Worm (Caenorhabditis elegans) whole organism, L2 larva: ENCODE measurements around the gene C05D12.5.

Experiments used
- F13H6.1 ChIP-seq: sonication (generic microtip); optimal IDR thresholded peaks from 2 replicates; lab custom pipeline; 2016; ENCODE audit warnings: missing genetic modification characterization, missing compliant biosample characterization
- R02D3.7 ChIP-seq: fragments of 150-350 bp; optimal IDR thresholded peaks from 2 replicates; lab custom pipeline; 2014; ENCODE audit warnings: missing biosample characterization, missing genetic modification characterization
- ZK546.5 ChIP-seq: sonication (generic microtip); optimal IDR thresholded peaks from 2 replicates; lab custom pipeline; 2017; ENCODE audit warnings: missing biosample characterization, missing genetic modification characterization
- alr-1 ChIP-seq: fragments of 150-350 bp; optimal IDR thresholded peaks from 2 replicates; lab custom pipeline; 2014; ENCODE audit warnings: missing biosample characterization, missing genetic modification characterization
- ama-1 ChIP-seq: fragments of 150-350 bp; optimal IDR thresholded peaks from 2 replicates; lab custom pipeline; 2018; ENCODE audit warnings: inconsistent platforms
- blmp-1 ChIP-seq: sonication (generic microtip); optimal IDR thresholded peaks from 2 replicates; lab custom pipeline; 2017; ENCODE audit warnings: missing genetic modification characterization, mild to moderate bottlenecking, missing compliant biosample characterization, antibody characterized with exemption, moderate library complexity; ENCODE audit not compliant: insufficient read depth
- crh-2 ChIP-seq: sonication (generic microtip); optimal IDR thresholded peaks from 2 replicates; lab custom pipeline; 2017; ENCODE audit warnings: missing biosample characterization, missing genetic modification characterization
- dmd-4 ChIP-seq: sonication (generic microtip); optimal IDR thresholded peaks from 2 replicates; lab custom pipeline; 2017; ENCODE audit warnings: missing biosample characterization, missing genetic modification characterization
- elt-3 ChIP-seq: sonication (generic microtip); optimal IDR thresholded peaks from 2 replicates; lab custom pipeline; 2017; ENCODE audit warnings: missing biosample characterization, missing genetic modification characterization
- fos-1 ChIP-seq: fragments of 150-350 bp; optimal IDR thresholded peaks from 2 replicates; lab custom pipeline; 2014; ENCODE audit warnings: missing biosample characterization, missing genetic modification characterization
- gmeb-1 ChIP-seq: fragments of 150-350 bp; optimal IDR thresholded peaks from 2 replicates; lab custom pipeline; 2014; ENCODE audit warnings: missing biosample characterization, missing genetic modification characterization
- lin-13 ChIP-seq: fragments of 150-350 bp; optimal IDR thresholded peaks from 2 replicates; lab custom pipeline; 2014; ENCODE audit warnings: missing biosample characterization, missing genetic modification reagents, missing genetic modification characterization
- lin-39 ChIP-seq: fragments of 150-350 bp; optimal IDR thresholded peaks from 2 replicates; lab custom pipeline; 2014; ENCODE audit warnings: missing biosample characterization, missing genetic modification reagents, missing genetic modification characterization
- mab-5 ChIP-seq: fragments of 150-350 bp; optimal IDR thresholded peaks from 2 replicates; lab custom pipeline; 2014; ENCODE audit warnings: missing biosample characterization, missing genetic modification characterization
- mbf-1 ChIP-seq: sonication (generic microtip); optimal IDR thresholded peaks from 2 replicates; lab custom pipeline; 2017; ENCODE audit warnings: missing biosample characterization, missing genetic modification characterization
- nhr-10 ChIP-seq: sonication (generic microtip); optimal IDR thresholded peaks from 2 replicates; lab custom pipeline; 2017; ENCODE audit warnings: missing biosample characterization, missing genetic modification characterization
- nhr-129 ChIP-seq: fragments of 150-350 bp; optimal IDR thresholded peaks from 2 replicates; lab custom pipeline; 2014; ENCODE audit warnings: missing biosample characterization, missing genetic modification characterization
- nhr-23 ChIP-seq: fragments of 150-350 bp; optimal IDR thresholded peaks from 2 replicates; lab custom pipeline; 2014; ENCODE audit warnings: missing biosample characterization, missing genetic modification reagents, missing genetic modification characterization
- nhr-237 ChIP-seq: fragments of 150-350 bp; optimal IDR thresholded peaks from 2 replicates; lab custom pipeline; 2014; ENCODE audit warnings: missing biosample characterization, missing genetic modification characterization
- nhr-6 ChIP-seq: fragments of 150-350 bp; optimal IDR thresholded peaks from 2 replicates; lab custom pipeline; 2014; ENCODE audit warnings: missing biosample characterization, missing genetic modification characterization
- nhr-77 ChIP-seq: fragments of 150-350 bp; optimal IDR thresholded peaks from 2 replicates; lab custom pipeline; 2014; ENCODE audit warnings: missing biosample characterization, missing genetic modification characterization
- peb-1 ChIP-seq: fragments of 150-350 bp; optimal IDR thresholded peaks from 2 replicates; lab custom pipeline; 2014; ENCODE audit warnings: missing biosample characterization, missing genetic modification characterization
- skn-1 ChIP-seq: sonication (generic microtip); optimal IDR thresholded peaks from 2 replicates; lab custom pipeline; 2017; ENCODE audit warnings: missing biosample characterization, missing genetic modification characterization
- sma-3 ChIP-seq: sonication (generic microtip); optimal IDR thresholded peaks from 2 replicates; lab custom pipeline; 2016; ENCODE audit warnings: missing genetic modification reagents, missing genetic modification characterization, missing compliant biosample characterization
- snpc-4 ChIP-seq: fragments of 150-350 bp; optimal IDR thresholded peaks from 2 replicates; lab custom pipeline; 2014; ENCODE audit warnings: missing biosample characterization, missing genetic modification characterization
- unc-39 ChIP-seq: fragments of 150-350 bp; optimal IDR thresholded peaks from 2 replicates; lab custom pipeline; 2014; ENCODE audit warnings: missing biosample characterization, missing genetic modification characterization
- unc-55 ChIP-seq: fragments of 150-350 bp; sonication (generic microtip); optimal IDR thresholded peaks from 3 replicates; lab custom pipeline; 2014; ENCODE audit warnings: missing biosample characterization, missing genetic modification reagents, missing genetic modification characterization
- unc-62 ChIP-seq: fragments of 150-350 bp; optimal IDR thresholded peaks from 2 replicates; lab custom pipeline; 2014; ENCODE audit warnings: missing biosample characterization, missing genetic modification reagents, missing genetic modification characterization
- ztf-1 ChIP-seq: fragments of 200-800 bp; sonication (Bioruptor generic); conservative IDR thresholded peaks from 2 replicates; pipeline ENCODE4 v1.3.6; 2022; ENCODE audit warnings: missing genetic modification characterization, missing compliant biosample characterization
- ztf-11 ChIP-seq: sonication (generic microtip); optimal IDR thresholded peaks from 2 replicates; lab custom pipeline; 2017; ENCODE audit warnings: missing biosample characterization, missing genetic modification characterization

Gene C05D12.5

DNA sequence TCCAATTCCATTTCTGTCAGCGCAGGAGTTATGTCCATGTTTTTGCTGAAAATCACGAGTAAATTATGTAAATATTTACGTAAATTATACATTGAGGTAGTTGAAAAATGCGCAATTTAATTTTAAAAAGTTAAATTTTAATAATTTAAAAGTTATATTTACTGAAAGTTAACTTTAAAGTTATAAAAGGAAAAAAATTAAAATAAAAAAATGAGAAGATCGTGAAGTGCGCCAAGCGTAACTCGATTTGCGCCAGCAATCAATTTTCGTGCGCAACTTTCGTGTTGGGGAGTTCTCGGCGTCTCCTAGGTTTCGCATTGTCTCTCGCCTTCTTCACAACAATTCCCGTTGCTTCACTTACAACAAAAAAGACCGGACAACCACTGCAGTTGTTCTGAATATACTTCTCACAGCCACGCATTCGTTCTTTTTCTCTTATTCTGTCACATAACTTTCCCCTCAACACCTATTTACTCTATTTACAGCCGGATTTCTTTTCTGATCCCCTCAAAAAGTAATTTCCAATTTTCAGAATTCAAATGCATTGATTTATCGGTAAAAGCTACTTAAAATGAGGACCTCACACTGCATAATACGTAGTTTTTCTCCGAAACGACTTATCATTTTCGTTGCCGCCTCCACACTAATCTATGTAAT, 39.6 kb downstream of the C05D12.5 start, which contains the start of the genes metl-1 and W02B12.11 (continued):
- TF ChIP-seq blmp-1 (tag; lab: Kevin White, UChicago) (peak; percentile 68), unc-39 (no peak), skn-1 (tag; lab: Kevin White, UChicago) (no peak), fos-1 (tag; lab: Kevin White, UChicago) (peak; percentile 50), lin-13 (GFP tag; lab: Kevin White, UChicago) (peak; percentile 85), peb-1 (no peak), nhr-237 (tag; lab: Kevin White, UChicago) (no peak), ZK546.5 (tag; lab: Kevin White, UChicago) (no peak), elt-3 (tag; lab: Kevin White, UChicago) (no peak)

DNA sequence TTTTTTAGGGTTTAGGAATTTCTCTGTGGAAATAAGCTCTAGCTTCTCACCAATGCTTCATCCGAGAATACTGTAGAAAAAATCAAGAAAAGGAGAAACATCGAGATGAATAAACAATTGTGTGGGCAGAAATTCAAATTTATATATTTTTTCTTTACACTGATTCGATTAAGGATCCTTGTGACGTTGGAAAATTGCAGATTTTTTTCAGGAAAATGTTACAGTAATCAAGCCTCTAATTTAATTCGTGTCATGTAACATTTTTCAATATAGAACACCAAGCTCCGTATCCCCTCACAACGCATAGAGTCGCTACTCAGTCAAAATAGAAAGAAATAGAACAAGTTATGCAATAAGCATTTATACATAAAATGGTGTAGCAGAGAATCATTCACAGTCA, 42.4 kb downstream of the C05D12.5 start, which contains the start of gene W02B12.16:
TSS of gene W02B12.16 (minus strand) at position 101 of the 400 bp plus-strand sequence.
- no peak for TF ChIP-seq ztf-1 (GFP tag; lab: Robert Waterston, UW)
- TF ChIP-seq ztf-11 (tag; lab: Kevin White, UChicago), result no peak
- TF ChIP-seq gmeb-1, result no peak
- no peak for TF ChIP-seq nhr-6 (tag; lab: Kevin White, UChicago)
- TF ChIP-seq lin-13 (GFP tag; lab: Kevin White, UChicago), result no peak
- TF ChIP-seq ama-1, result no peak
- TF ChIP-seq peb-1, result no peak
- TF ChIP-seq crh-2 (tag; lab: Kevin White, UChicago), result no peak
- TF ChIP-seq nhr-129, result no peak
- TF ChIP-seq elt-3 (tag; lab: Kevin White, UChicago), result no peak
- no peak for TF ChIP-seq unc-62 (GFP tag; lab: Kevin White, UChicago)
- no peak for TF ChIP-seq fos-1 (tag; lab: Kevin White, UChicago)
- TF ChIP-seq nhr-77 (tag; lab: Kevin White, UChicago), result no peak

DNA sequence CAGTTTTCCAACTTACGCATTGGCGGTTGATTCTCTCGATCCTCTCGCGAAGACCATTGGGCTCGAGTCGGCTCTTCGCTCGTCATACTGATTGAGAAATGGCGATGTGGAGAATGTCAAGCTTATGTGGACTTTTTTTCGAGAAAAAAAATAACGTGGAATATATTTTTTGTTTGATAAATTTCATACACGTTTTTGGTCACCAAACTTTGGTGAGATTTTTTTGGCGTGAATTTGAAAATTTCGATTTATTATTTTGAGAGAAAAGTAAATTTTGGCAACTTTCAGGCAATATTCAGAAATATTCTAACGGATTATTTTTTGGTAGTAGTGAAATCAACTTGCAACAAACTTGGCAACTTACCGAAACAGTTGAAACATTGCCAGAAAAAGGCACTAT, 45.0 kb downstream of the C05D12.5 start, which contains the start of gene W02B12.12:
TSS of gene W02B12.12 (minus strand) at position 101 of the 400 bp plus-strand sequence.
- no peak for TF ChIP-seq R02D3.7 (tag; lab: Kevin White, UChicago)
- no peak for TF ChIP-seq F13H6.1 (tag; lab: Kevin White, UChicago)
- no peak for TF ChIP-seq snpc-4
- TF ChIP-seq nhr-129, result no peak
- TF ChIP-seq nhr-10 (tag; lab: Kevin White, UChicago), result no peak
- TF ChIP-seq elt-3 (tag; lab: Kevin White, UChicago), result no peak
- no peak for TF ChIP-seq peb-1
- TF ChIP-seq ZK546.5 (tag; lab: Kevin White, UChicago), result no peak
- no peak for TF ChIP-seq lin-39
- no peak for TF ChIP-seq dmd-4 (tag; lab: Kevin White, UChicago)
- TF ChIP-seq skn-1 (tag; lab: Kevin White, UChicago), result no peak
- no peak for TF ChIP-seq mab-5
- no peak for TF ChIP-seq crh-2 (tag; lab: Kevin White, UChicago)
- TF ChIP-seq mbf-1 (tag; lab: Kevin White, UChicago), result no peak
- no peak for TF ChIP-seq nhr-23 (tag; lab: Kevin White, UChicago)
- TF ChIP-seq alr-1 (tag; lab: Kevin White, UChicago), result no peak
- TF ChIP-seq unc-55 (GFP tag; lab: Kevin White, UChicago), result no peak
- TF ChIP-seq sma-3 (GFP tag; lab: Kevin White, UChicago), result no peak
